Fruit fly (Drosophila melanogaster) whole organism, embryonic: ENCODE measurements around the gene RNF220.

Experiments used
- CG11093 ChIP-seq: fragments of 200-800 bp; sonication (Bioruptor generic); IDR thresholded peaks from 3 replicates; pipeline ENCODE4 v1.3.6; 2022; ENCODE audit warnings: missing biosample characterization, missing genetic modification characterization
- CG1529 ChIP-seq: fragments of 200-800 bp; sonication (Bioruptor generic); optimal IDR thresholded peaks from 3 replicates; lab custom pipeline; 2018; ENCODE audit warnings: missing biosample characterization, missing genetic modification characterization
- CG17186 ChIP-seq: fragments of 200-800 bp; sonication (Bioruptor generic); optimal IDR thresholded peaks from 3 replicates; lab custom pipeline; 2017; ENCODE audit warnings: missing biosample characterization, missing genetic modification reagents, missing genetic modification characterization
- CG17385 ChIP-seq: fragments of 200-800 bp; sonication (Bioruptor generic); optimal IDR thresholded peaks from 3 replicates; lab custom pipeline; 2018; ENCODE audit warnings: missing biosample characterization, mild to moderate bottlenecking, missing genetic modification characterization
- CG31388 ChIP-seq: fragments of 200-800 bp; sonication (Bioruptor generic); optimal IDR thresholded peaks from 2 replicates; lab custom pipeline; 2016; ENCODE audit warnings: missing biosample characterization, missing genetic modification characterization
- Dll ChIP-seq: fragments of 200-800 bp; sonication (Bioruptor generic); IDR thresholded peaks from 4 replicates; pipeline ENCODE4 v1.3.6; 2022; ENCODE audit warnings: missing biosample characterization, missing genetic modification characterization; ENCODE audit not compliant: partially characterized antibody
- Gug ChIP-seq: fragments of 200-800 bp; sonication (Bioruptor generic); IDR thresholded peaks from 4 replicates; pipeline ENCODE4 v1.3.6; 2022; ENCODE audit warnings: missing biosample characterization, missing genetic modification characterization
- Mes4 ChIP-seq: fragments of 200-800 bp; sonication (Bioruptor generic); optimal IDR thresholded peaks from 2 replicates; lab custom pipeline; 2016; ENCODE audit warnings: missing biosample characterization, missing genetic modification characterization
- Sox102F ChIP-seq: fragments of 200-800 bp; sonication (Bioruptor generic); optimal IDR thresholded peaks from 2 replicates; lab custom pipeline; 2018; ENCODE audit warnings: missing biosample characterization, mild to moderate bottlenecking, missing genetic modification characterization, moderate library complexity
- Tbp ChIP-seq: fragments of >200 bp; optimal IDR thresholded peaks from 2 replicates; lab custom pipeline; 2018; ENCODE audit warnings: missing biosample characterization, missing genetic modification characterization
- fd102C ChIP-seq: fragments of 200-800 bp; sonication (Bioruptor generic); optimal IDR thresholded peaks from 2 replicates; lab custom pipeline; 2018; ENCODE audit warnings: missing biosample characterization, mild to moderate bottlenecking, missing genetic modification characterization, moderate library complexity

DNA sequence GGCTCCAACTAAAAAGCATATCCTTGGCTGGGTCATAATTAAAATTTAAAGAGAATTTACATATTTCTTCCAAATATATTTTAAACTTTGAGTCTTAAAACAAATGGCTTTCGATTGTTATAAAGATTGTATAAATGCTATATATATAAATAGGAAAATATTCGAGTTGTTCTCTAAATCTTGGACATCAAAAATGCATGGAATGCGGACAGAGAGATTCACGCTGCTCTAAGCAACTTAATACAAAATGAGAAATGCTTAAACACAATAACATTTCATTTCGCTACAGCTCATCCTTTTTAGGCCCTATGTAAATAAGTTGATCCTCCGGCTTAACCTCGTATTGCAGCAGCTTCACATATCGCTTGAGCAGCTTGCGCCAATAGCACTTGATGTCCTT, 22.7 kb upstream of the RNF220 start, which contains the start of gene CG31139:
- TF ChIP-seq Gug (GFP tag; lab: Robert Waterston, UW) = no peak
- TF ChIP-seq CG11093 (GFP tag; lab: Robert Waterston, UW) = no peak
- no peak for TF ChIP-seq fd102C (GFP tag; lab: Kevin White, UChicago)
- TF ChIP-seq CG17186 = no peak
- no peak for TF ChIP-seq Mes4 (GFP tag; lab: Kevin White, UChicago)
- TF ChIP-seq CG1529 (GFP tag; lab: Kevin White, UChicago) = no peak
- no peak for TF ChIP-seq Dll (GFP tag; lab: Robert Waterston, UW)
- no peak for TF ChIP-seq Sox102F (GFP tag; lab: Kevin White, UChicago)
- TF ChIP-seq Tbp (GFP tag; lab: Kevin White, UChicago) = no peak
- no peak for TF ChIP-seq CG31388
- TF ChIP-seq CG17385 = no peak
